Fruit fly (Drosophila melanogaster) whole organism, embryonic: Measurements from ENCODE around the gene CheB93b.

Source experiments
- Adf1 ChIP-seq: fragments of 200-800 bp; sonication (Bioruptor generic); IDR thresholded peaks from 2 replicates; pipeline ENCODE4 v1.3.6; 2022; ENCODE audit warnings: missing biosample characterization, missing genetic modification characterization
- Atf3 ChIP-seq: fragments of 200-800 bp; sonication (Bioruptor generic); optimal IDR thresholded peaks from 3 replicates; lab custom pipeline; 2016; ENCODE audit warnings: missing biosample characterization, missing genetic modification characterization
- Atf6 ChIP-seq: fragments of 200-800 bp; sonication (Bioruptor generic); IDR thresholded peaks from 2 replicates; pipeline ENCODE4 v1.3.6; 2022; ENCODE audit warnings: missing biosample characterization, missing genetic modification characterization
- Bgb ChIP-seq: fragments of 200-800 bp; sonication (Bioruptor generic); IDR thresholded peaks from 2 replicates; pipeline ENCODE4 v1.3.6; 2022; ENCODE audit warnings: missing biosample characterization, missing genetic modification characterization; ENCODE audit not compliant: partially characterized antibody
- CG10543 ChIP-seq: fragments of 200-800 bp; sonication (Bioruptor generic); optimal IDR thresholded peaks from 3 replicates; lab custom pipeline; 2017; ENCODE audit warnings: missing biosample characterization, mild to moderate bottlenecking, missing genetic modification characterization, moderate library complexity
- CG11247 ChIP-seq: fragments of 200-800 bp; sonication (Bioruptor generic); IDR thresholded peaks from 2 replicates; pipeline ENCODE4 v1.3.6; 2022; ENCODE audit warnings: missing biosample characterization, missing genetic modification characterization
- CG11456 ChIP-seq: fragments of 200-800 bp; sonication (Bioruptor generic); IDR thresholded peaks from 3 replicates; pipeline ENCODE4 v1.3.6; 2022; ENCODE audit warnings: missing biosample characterization, missing genetic modification characterization
- CG11696 ChIP-seq: fragments of 200-800 bp; sonication (Bioruptor generic); IDR thresholded peaks from 2 replicates; pipeline ENCODE4 v1.3.6; 2022; ENCODE audit warnings: missing biosample characterization, missing genetic modification characterization
- CG12942 ChIP-seq: fragments of 200-800 bp; sonication (Bioruptor generic); optimal IDR thresholded peaks from 3 replicates; lab custom pipeline; 2016; ENCODE audit warnings: missing biosample characterization, missing genetic modification characterization
- CG13123 ChIP-seq: fragments of 200-800 bp; sonication (Bioruptor generic); optimal IDR thresholded peaks from 2 replicates; lab custom pipeline; 2016; ENCODE audit warnings: missing biosample characterization, missing genetic modification characterization
- CG13894 ChIP-seq: fragments of 200-800 bp; sonication (Bioruptor generic); optimal IDR thresholded peaks from 3 replicates; lab custom pipeline; 2018; ENCODE audit warnings: missing biosample characterization, mild to moderate bottlenecking, missing genetic modification characterization, moderate library complexity
- CG15514 ChIP-seq: fragments of 200-800 bp; sonication (Bioruptor generic); optimal IDR thresholded peaks from 3 replicates; lab custom pipeline; 2017; ENCODE audit warnings: missing biosample characterization, missing genetic modification characterization, mild to moderate bottlenecking, moderate library complexity, missing genetic modification reagents
- CG1603 ChIP-seq: fragments of 200-800 bp; sonication (Bioruptor generic); optimal IDR thresholded peaks from 2 replicates; lab custom pipeline; 2019; ENCODE audit warnings: missing biosample characterization, mild to moderate bottlenecking, missing genetic modification characterization, moderate library complexity
- CG16813 ChIP-seq: fragments of 200-800 bp; sonication (Bioruptor generic); IDR thresholded peaks from 3 replicates; pipeline ENCODE4 v1.3.6; 2022; ENCODE audit warnings: missing biosample characterization, missing genetic modification characterization; ENCODE audit not compliant: partially characterized antibody
- CG1792 ChIP-seq: fragments of 200-800 bp; sonication (Bioruptor generic); optimal IDR thresholded peaks from 2 replicates; lab custom pipeline; 2016; ENCODE audit warnings: missing biosample characterization, missing genetic modification characterization
- CG2199 ChIP-seq: fragments of 200-800 bp; sonication (Bioruptor generic); IDR thresholded peaks from 3 replicates; pipeline ENCODE4 v1.3.6; 2022; ENCODE audit warnings: missing biosample characterization, missing genetic modification characterization
- CG30403 ChIP-seq: fragments of 200-800 bp; sonication (Bioruptor generic); optimal IDR thresholded peaks from 3 replicates; lab custom pipeline; 2016; ENCODE audit warnings: missing biosample characterization, missing genetic modification characterization
- CG31365 ChIP-seq: fragments of 200-800 bp; sonication (Bioruptor generic); optimal IDR thresholded peaks from 2 replicates; lab custom pipeline; 2018; ENCODE audit warnings: missing biosample characterization, mild to moderate bottlenecking, missing genetic modification characterization
- CG4404 ChIP-seq: fragments of 200-800 bp; sonication (Bioruptor generic); IDR thresholded peaks from 2 replicates; pipeline ENCODE4 v1.3.6; 2022; ENCODE audit warnings: missing biosample characterization, missing genetic modification characterization
- CG6791 ChIP-seq: fragments of 200-800 bp; sonication (Bioruptor generic); IDR thresholded peaks from 3 replicates; pipeline ENCODE4 v1.3.6; 2022; ENCODE audit warnings: missing biosample characterization, missing genetic modification characterization; ENCODE audit not compliant: partially characterized antibody
- CG6854 ChIP-seq: fragments of 200-800 bp; sonication (Bioruptor generic); optimal IDR thresholded peaks from 3 replicates; lab custom pipeline; 2017; ENCODE audit warnings: missing biosample characterization, mild to moderate bottlenecking, missing genetic modification characterization
- CG9437 ChIP-seq: fragments of 200-800 bp; sonication (Bioruptor generic); optimal IDR thresholded peaks from 2 replicates; lab custom pipeline; 2018; ENCODE audit warnings: missing biosample characterization, mild to moderate bottlenecking, missing genetic modification characterization
- D ChIP-seq, 2 experiments: fragments of 200-800 bp in 1 of 2; fragments of >200 bp in 1 of 2; sonication (Bioruptor generic) in 1 of 2; optimal IDR thresholded peaks; 2 replicates in 1 of 2; 3 replicates in 1 of 2; lab custom pipeline; 2017; ENCODE audit warnings: mild to moderate bottlenecking in 1 of 2, missing biosample characterization in 1 of 2, missing genetic modification characterization in 1 of 2, missing genetic modification reagents in 1 of 2
- Dll ChIP-seq: fragments of 200-800 bp; sonication (Bioruptor generic); IDR thresholded peaks from 4 replicates; pipeline ENCODE4 v1.3.6; 2022; ENCODE audit warnings: missing biosample characterization, missing genetic modification characterization; ENCODE audit not compliant: partially characterized antibody
- E2f2 ChIP-seq: fragments of 200-800 bp; sonication (Bioruptor generic); IDR thresholded peaks from 2 replicates; pipeline ENCODE4 v1.3.6; 2022; ENCODE audit warnings: missing biosample characterization, missing genetic modification characterization
- Elba2 ChIP-seq: fragments of 200-800 bp; sonication (Bioruptor generic); optimal IDR thresholded peaks from 3 replicates; lab custom pipeline; 2016; ENCODE audit warnings: missing biosample characterization, missing genetic modification characterization
- HmgD ChIP-seq: fragments of 200-800 bp; sonication (Bioruptor generic); optimal IDR thresholded peaks from 3 replicates; lab custom pipeline; 2016; ENCODE audit warnings: missing biosample characterization, missing genetic modification characterization
- Hmr ChIP-seq: fragments of 200-800 bp; sonication (Bioruptor generic); optimal IDR thresholded peaks from 3 replicates; lab custom pipeline; 2017; ENCODE audit warnings: mild to moderate bottlenecking, missing biosample characterization, missing genetic modification reagents, missing genetic modification characterization
- Jarid2 ChIP-seq: fragments of 200-800 bp; sonication (Bioruptor generic); optimal IDR thresholded peaks from 3 replicates; lab custom pipeline; 2017; ENCODE audit warnings: mild to moderate bottlenecking, missing biosample characterization, missing genetic modification reagents, missing genetic modification characterization
- Kr ChIP-seq: fragments of 200-800 bp; sonication (Bioruptor generic); optimal IDR thresholded peaks from 2 replicates; lab custom pipeline; 2017; ENCODE audit warnings: missing biosample characterization, mild to moderate bottlenecking, missing genetic modification characterization
- Lhr ChIP-seq: fragments of 200-800 bp; sonication (Bioruptor generic); optimal IDR thresholded peaks from 3 replicates; lab custom pipeline; 2017; ENCODE audit warnings: mild to moderate bottlenecking, missing biosample characterization, missing genetic modification reagents, missing genetic modification characterization
- Pdp1 ChIP-seq, 2 experiments: fragments of 200-800 bp; sonication (Bioruptor generic); optimal IDR thresholded peaks; 3 replicates each; lab custom pipeline; 2016; ENCODE audit warnings: missing biosample characterization in 2 of 2, missing genetic modification characterization in 2 of 2, mild to moderate bottlenecking in 1 of 2, moderate library complexity in 1 of 2
- Ravus ChIP-seq: fragments of 200-800 bp; sonication (Bioruptor generic); IDR thresholded peaks from 2 replicates; pipeline ENCODE4 v1.3.6; 2022; ENCODE audit warnings: missing biosample characterization, missing genetic modification characterization
- Spps ChIP-seq: fragments of 200-800 bp; sonication (Bioruptor generic); optimal IDR thresholded peaks from 2 replicates; lab custom pipeline; 2018; ENCODE audit warnings: missing biosample characterization, mild to moderate bottlenecking, missing genetic modification characterization
- ash1 ChIP-seq: fragments of 200-800 bp; sonication (Bioruptor generic); optimal IDR thresholded peaks from 2 replicates; lab custom pipeline; 2018; ENCODE audit warnings: missing biosample characterization, mild to moderate bottlenecking, missing genetic modification characterization
- bsh ChIP-seq, 2 experiments: fragments of 200-800 bp; sonication (Bioruptor generic); optimal IDR thresholded peaks; 2 replicates each; lab custom pipeline; 2017 to 2018; ENCODE audit warnings: mild to moderate bottlenecking in 2 of 2, missing biosample characterization in 2 of 2, missing genetic modification characterization in 2 of 2, moderate library complexity in 1 of 2
- corto ChIP-seq: fragments of 200-800 bp; sonication (Bioruptor generic); optimal IDR thresholded peaks from 2 replicates; lab custom pipeline; 2016; ENCODE audit warnings: missing biosample characterization, mild to moderate bottlenecking, missing genetic modification characterization, moderate library complexity
- dati ChIP-seq: fragments of 200-800 bp; sonication (Bioruptor generic); IDR thresholded peaks from 2 replicates; pipeline ENCODE4 v1.3.6; 2022; ENCODE audit warnings: missing biosample characterization, missing genetic modification characterization
- dmrt99B ChIP-seq: fragments of 200-800 bp; sonication (Bioruptor generic); optimal IDR thresholded peaks from 2 replicates; lab custom pipeline; 2018; ENCODE audit warnings: missing biosample characterization, mild to moderate bottlenecking, missing genetic modification characterization, moderate library complexity
- fd102C ChIP-seq: fragments of 200-800 bp; sonication (Bioruptor generic); optimal IDR thresholded peaks from 2 replicates; lab custom pipeline; 2018; ENCODE audit warnings: missing biosample characterization, mild to moderate bottlenecking, missing genetic modification characterization, moderate library complexity
- gfzf ChIP-seq: fragments of 200-800 bp; sonication (Bioruptor generic); optimal IDR thresholded peaks from 2 replicates; lab custom pipeline; 2016; ENCODE audit warnings: missing biosample characterization, mild to moderate bottlenecking, missing genetic modification characterization, moderate library complexity
- hbn ChIP-seq: fragments of 200-800 bp; sonication (Bioruptor generic); IDR thresholded peaks from 2 replicates; pipeline ENCODE4 v1.3.6; 2022; ENCODE audit warnings: missing biosample characterization, missing genetic modification characterization; ENCODE audit not compliant: partially characterized antibody
- inv ChIP-seq: fragments of 200-800 bp; sonication (Bioruptor generic); IDR thresholded peaks from 2 replicates; pipeline ENCODE4 v1.3.6; 2022; ENCODE audit warnings: missing biosample characterization, missing genetic modification characterization; ENCODE audit not compliant: partially characterized antibody
- lov ChIP-seq, 2 experiments: fragments of 200-800 bp in 1 of 2; fragments of >200 bp in 1 of 2; sonication (Bioruptor generic) in 1 of 2; IDR thresholded peaks in 1 of 2; optimal IDR thresholded peaks in 1 of 2; 2 replicates in 1 of 2; 3 replicates in 1 of 2; pipeline versions ENCODE4 v1.3.6 to Lab custom; 2017 to 2022; ENCODE audit warnings: missing biosample characterization in 1 of 2, missing genetic modification characterization in 1 of 2
- pb ChIP-seq: fragments of 200-800 bp; sonication (Bioruptor generic); optimal IDR thresholded peaks from 3 replicates; lab custom pipeline; 2016; ENCODE audit warnings: missing biosample characterization, missing genetic modification characterization
- pros ChIP-seq: fragments of 200-800 bp; sonication (Bioruptor generic); optimal IDR thresholded peaks from 3 replicates; lab custom pipeline; 2019; ENCODE audit warnings: missing biosample characterization, mild to moderate bottlenecking, missing genetic modification characterization, moderate library complexity
- sens ChIP-seq: fragments of 200-800 bp; sonication (Bioruptor generic); peaks from one replicate; lab custom pipeline; 2016; ENCODE audit warnings: missing biosample characterization, missing genetic modification characterization
- tx ChIP-seq: fragments of 200-800 bp; sonication (Bioruptor generic); optimal IDR thresholded peaks from 2 replicates; lab custom pipeline; 2016; ENCODE audit warnings: missing biosample characterization, missing genetic modification characterization
- unc-4 ChIP-seq: fragments of 200-800 bp; sonication (Bioruptor generic); IDR thresholded peaks from 2 replicates; pipeline ENCODE4 v1.3.6; 2022; ENCODE audit warnings: missing biosample characterization, missing genetic modification characterization; ENCODE audit not compliant: partially characterized antibody

The CheB93b gene

DNA sequence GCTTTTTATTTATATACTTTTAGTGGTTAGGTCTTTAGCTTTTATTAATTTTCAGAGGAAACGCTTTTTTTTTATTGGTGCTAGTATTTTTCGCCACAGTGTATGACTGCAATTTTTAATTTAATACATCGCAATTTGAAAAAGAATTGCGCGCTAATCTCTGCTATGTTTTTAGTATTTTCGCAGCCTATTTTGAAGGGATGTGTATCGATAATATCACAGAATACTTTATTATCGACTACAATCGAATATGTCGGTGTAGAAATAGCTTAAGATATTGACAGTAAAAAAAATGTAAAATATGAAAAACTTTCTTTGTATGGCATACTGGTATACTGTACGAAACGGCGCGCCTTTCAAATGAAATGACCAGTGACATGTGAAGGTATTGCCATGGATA, 2.2 kb upstream of the CheB93b start (continued):
- TF ChIP-seq Adf1 (no peak), CG11456 (GFP tag; lab: Robert Waterston, UW) (no peak), dati (GFP tag; lab: Robert Waterston, UW) (no peak), lov (optimal IDR thresholded peaks at IDR 0.05; lab: Kevin White, UChicago) (no peak), lov (GFP tag; IDR thresholded peaks at IDR 0.05; lab: Robert Waterston, UW) (no peak), CG11696 (no peak), E2f2 (peak; percentile 99), sens (GFP tag; lab: Kevin White, UChicago) (peak; percentile 61), fd102C (GFP tag; lab: Kevin White, UChicago) (no peak), HmgD (no peak), Kr (GFP tag; lab: Kevin White, UChicago) (no peak), pb (GFP tag; lab: Kevin White, UChicago) (no peak), CG6791 (GFP tag; lab: Robert Waterston, UW) (peak; percentile 43; the same call in 2 of the 3 replicates), CG16813 (GFP tag; lab: Robert Waterston, UW) (peak; percentile 48; the same call in 2 of the 3 replicates), ash1 (GFP tag; lab: Kevin White, UChicago) (no peak), Elba2 (GFP tag; lab: Kevin White, UChicago) (no peak), tx (GFP tag; lab: Kevin White, UChicago) (no peak), Ravus (GFP tag; lab: Robert Waterston, UW) (no peak), CG6854 (GFP tag; lab: Kevin White, UChicago) (no peak), CG4404 (GFP tag; lab: Robert Waterston, UW) (no peak), Atf6 (no peak), hbn (GFP tag; lab: Robert Waterston, UW) (peak; percentile 53; the same call in 1 of the 2 replicates), bsh (GFP tag; optimal IDR thresholded peaks at IDR 0.05; lab: Kevin White, UChicago) (no peak), D (optimal IDR thresholded peaks at IDR 0.05; lab: Kevin White, UChicago) (no peak), D (GFP tag; optimal IDR thresholded peaks at IDR 0.05; lab: Kevin White, UChicago) (no peak), CG30403 (GFP tag; lab: Kevin White, UChicago) (no peak), CG9437 (GFP tag; lab: Kevin White, UChicago) (no peak), Pdp1 (GFP tag; optimal IDR thresholded peaks at IDR 0.05; lab: Kevin White, UChicago) (no peak), CG2199 (GFP tag; lab: Robert Waterston, UW) (no peak), CG12942 (GFP tag; lab: Kevin White, UChicago) (no peak), pros (GFP tag; lab: Kevin White, UChicago) (no peak), gfzf (GFP tag; lab: Kevin White, UChicago) (peak; percentile 55), CG1603 (tag; lab: Kevin White, UChicago) (peak; percentile 57), Lhr (GFP tag; lab: Kevin White, UChicago) (peak; percentile 43), Spps (tag; lab: Kevin White, UChicago) (no peak), dmrt99B (tag; lab: Kevin White, UChicago) (no peak), Dll (GFP tag; lab: Robert Waterston, UW) (peak; percentile 69; the same call in 3 of the 4 replicates), Bgb (GFP tag; lab: Robert Waterston, UW) (peak; percentile 71), corto (GFP tag; lab: Kevin White, UChicago) (no peak), CG15514 (GFP tag; lab: Kevin White, UChicago) (peak; percentile 45), Atf3 (GFP tag; lab: Kevin White, UChicago) (no peak), CG31365 (tag; lab: Kevin White, UChicago) (peak; percentile 76), Jarid2 (no peak), CG13123 (GFP tag; lab: Kevin White, UChicago) (no peak), CG13894 (tag; lab: Kevin White, UChicago) (no peak), CG11247 (GFP tag; lab: Robert Waterston, UW) (no peak), unc-4 (GFP tag; lab: Robert Waterston, UW) (peak; percentile 68), CG10543 (GFP tag; lab: Kevin White, UChicago) (no peak), Hmr (GFP tag; lab: Kevin White, UChicago) (no peak), CG1792 (GFP tag; lab: Kevin White, UChicago) (no peak), inv (GFP tag; lab: Robert Waterston, UW) (peak; percentile 24; the same call in 1 of the 2 replicates)
